Worm (Caenorhabditis elegans): ENCODE measurements around the gene ZC190.10.
A peak's percentile ranks its signal among the peaks of the same experiment; 100 is the strongest.

Gene ZC190.10

ce11 chrV:8657911-8658310 lies 38.2 kb downstream of the ZC190.10 start:
- TF ChIP-seq ztf-11 (tag; optimal IDR thresholded peaks at IDR 0.05), result no peak
- TF ChIP-seq efl-1 (optimal IDR thresholded peaks at IDR 0.05), result no peak
- peak in 1 of 2 experiments; percentile 79 for TF ChIP-seq efl-1 (GFP tag; optimal IDR thresholded peaks at IDR 0.05 in 1 of 2)
- peak in 1 of 2 experiments; percentile 3 for TF ChIP-seq lin-35 (GFP tag; optimal IDR thresholded peaks at IDR 0.05)
- TF ChIP-seq ets-5 (GFP tag; IDR thresholded peaks at IDR 0.05), result no peak
- TF ChIP-seq lsy-2 (tag; optimal IDR thresholded peaks at IDR 0.05), result no peak
- TF ChIP-seq pax-3 (tag; optimal IDR thresholded peaks at IDR 0.05), result no peak
- TF ChIP-seq nhr-85 (tag), result peak; percentile 51
- no peak for TF ChIP-seq xbp-1 (tag; optimal IDR thresholded peaks at IDR 0.05)
- no peak for TF ChIP-seq Y116A8C.19 (tag; optimal IDR thresholded peaks at IDR 0.05; ENCODE audit: borderline replicate concordance)
- no peak for TF ChIP-seq nhr-77 (tag; optimal IDR thresholded peaks at IDR 0.05)
- no peak for TF ChIP-seq lin-39 (tag; optimal IDR thresholded peaks at IDR 0.05)
- no peak for TF ChIP-seq fkh-4 (tag; optimal IDR thresholded peaks at IDR 0.05; ENCODE audit: borderline replicate concordance)
- no peak for TF ChIP-seq fkh-8 (tag; optimal IDR thresholded peaks at IDR 0.05)
- no peak for TF ChIP-seq grh-1 (GFP tag; IDR thresholded peaks at IDR 0.05)
- TF ChIP-seq ceh-63 (GFP tag; optimal IDR thresholded peaks at IDR 0.05), result no peak
- TF ChIP-seq rnt-1 (tag; optimal IDR thresholded peaks at IDR 0.05), result no peak
- TF ChIP-seq egl-13 (tag; optimal IDR thresholded peaks at IDR 0.05), result no peak
- no peak for TF ChIP-seq nhr-11 (tag; optimal IDR thresholded peaks at IDR 0.05)
- no peak for TF ChIP-seq snu-23 (GFP tag; optimal IDR thresholded peaks at IDR 0.05)
- TF ChIP-seq mef-2 (tag; optimal IDR thresholded peaks at IDR 0.05), result no peak
- TF ChIP-seq dpl-1 (GFP tag; optimal IDR thresholded peaks at IDR 0.05), result no peak
- TF ChIP-seq C34B4.2 (tag; optimal IDR thresholded peaks at IDR 0.05), result no peak
- TF ChIP-seq skn-1 (tag; optimal IDR thresholded peaks at IDR 0.05), result peak; percentile 80
- no peak for TF ChIP-seq hlh-4 (tag; optimal IDR thresholded peaks at IDR 0.05)
- no peak for TF ChIP-seq mab-9 (GFP tag; IDR thresholded peaks at IDR 0.05)
- no peak for TF ChIP-seq mep-1 (tag; optimal IDR thresholded peaks at IDR 0.05)
- no peak for TF ChIP-seq ztf-4 (tag; optimal IDR thresholded peaks at IDR 0.05)

ce11 chrV:8654460-8655419 lies 41.4 kb downstream of the ZC190.10 start:
- TF ChIP-seq elt-3 (tag; optimal IDR thresholded peaks at IDR 0.05) (no peak), lin-35 (GFP tag; optimal IDR thresholded peaks at IDR 0.05) (peak in 1 of 2 experiments; percentile 48), nhr-71 (tag; optimal IDR thresholded peaks at IDR 0.05) (no peak), efl-1 (optimal IDR thresholded peaks at IDR 0.05) (no peak), efl-1 (GFP tag; optimal IDR thresholded peaks at IDR 0.05 in 1 of 2) (no peak), unc-62 (GFP tag; optimal IDR thresholded peaks at IDR 0.05) (no peak), elt-2 (tag; optimal IDR thresholded peaks at IDR 0.05) (peak; percentile 41), ceh-82 (tag; optimal IDR thresholded peaks at IDR 0.05) (no peak), xbp-1 (tag; optimal IDR thresholded peaks at IDR 0.05) (no peak), lin-13 (GFP tag; optimal IDR thresholded peaks at IDR 0.05) (no peak), mef-2 (tag; optimal IDR thresholded peaks at IDR 0.05) (no peak), fkh-10 (GFP tag; optimal IDR thresholded peaks at IDR 0.05) (no peak), ceh-88 (GFP tag; IDR thresholded peaks at IDR 0.05) (no peak), sup-37 (GFP tag; optimal IDR thresholded peaks at IDR 0.05) (no peak), irx-1 (tag; optimal IDR thresholded peaks at IDR 0.05) (no peak), sptf-1 (tag; optimal IDR thresholded peaks at IDR 0.05) (no peak), lin-14 (GFP tag; optimal IDR thresholded peaks at IDR 0.05) (peak; percentile 70), jun-1 (tag; optimal IDR thresholded peaks at IDR 0.05) (no peak), mdl-1 (tag; optimal IDR thresholded peaks at IDR 0.05) (no peak), unc-98 (GFP tag; IDR thresholded peaks at IDR 0.05) (no peak), unc-86 (tag; optimal IDR thresholded peaks at IDR 0.05) (no peak), rnt-1 (tag; optimal IDR thresholded peaks at IDR 0.05) (peak; percentile 31), fkh-8 (tag; optimal IDR thresholded peaks at IDR 0.05) (no peak), vab-15 (tag; optimal IDR thresholded peaks at IDR 0.05) (no peak), egl-27 (tag; optimal IDR thresholded peaks at IDR 0.05) (no peak), ceh-90 (tag; optimal IDR thresholded peaks at IDR 0.05) (no peak), skn-1 (tag; optimal IDR thresholded peaks at IDR 0.05) (no peak), nhr-76 (tag; optimal IDR thresholded peaks at IDR 0.05) (no peak), nhr-28 (tag; optimal IDR thresholded peaks at IDR 0.05) (no peak)
